Worm (Caenorhabditis elegans): ENCODE results near the gene T04C12.11.

DNA sequence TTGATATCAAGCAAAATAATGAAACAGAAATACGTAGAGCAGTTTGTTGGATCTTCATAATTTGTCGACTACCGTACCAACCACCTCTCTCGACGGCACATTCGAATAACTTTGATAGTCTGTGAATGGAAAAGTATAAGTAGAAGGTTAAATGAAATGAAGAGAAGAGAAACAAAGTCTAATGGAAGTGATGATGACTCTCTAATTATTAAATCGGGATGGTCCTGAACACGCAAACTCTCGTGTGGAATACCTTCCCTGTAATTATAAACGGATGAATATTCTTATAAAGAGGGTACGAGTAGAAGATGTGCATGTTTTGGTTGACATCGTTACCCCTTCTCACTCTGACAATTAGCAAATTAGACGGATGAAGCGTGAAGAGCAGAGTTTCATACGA lies 37.3 kb downstream of the T04C12.11 start, which contains the start of the genes C13G3.12 and hot-6:
- TF ChIP-seq ama-1 (optimal IDR thresholded peaks at IDR 0.05), result no peak
- TF ChIP-seq lin-39 (tag; optimal IDR thresholded peaks at IDR 0.05), result no peak
- no peak for TF ChIP-seq egl-27 (tag; optimal IDR thresholded peaks at IDR 0.05)
- no peak for TF ChIP-seq ztf-4 (tag; optimal IDR thresholded peaks at IDR 0.05)
- TF ChIP-seq tbx-2 (tag; optimal IDR thresholded peaks at IDR 0.05), result no peak
- TF ChIP-seq nhr-23 (tag; optimal IDR thresholded peaks at IDR 0.05), result no peak
- TF ChIP-seq mdl-1 (tag; optimal IDR thresholded peaks at IDR 0.05), result no peak
- no peak for TF ChIP-seq nhr-76 (tag; optimal IDR thresholded peaks at IDR 0.05)
- TF ChIP-seq unc-62 (GFP tag; optimal IDR thresholded peaks at IDR 0.05), result no peak

Measured in whole organism, L3 larva.